Worm (Caenorhabditis elegans): Measurements from ENCODE around the gene T01C3.3.
A peak's percentile ranks its signal among the peaks of the same experiment; 100 is the strongest.

Gene T01C3.3

DNA sequence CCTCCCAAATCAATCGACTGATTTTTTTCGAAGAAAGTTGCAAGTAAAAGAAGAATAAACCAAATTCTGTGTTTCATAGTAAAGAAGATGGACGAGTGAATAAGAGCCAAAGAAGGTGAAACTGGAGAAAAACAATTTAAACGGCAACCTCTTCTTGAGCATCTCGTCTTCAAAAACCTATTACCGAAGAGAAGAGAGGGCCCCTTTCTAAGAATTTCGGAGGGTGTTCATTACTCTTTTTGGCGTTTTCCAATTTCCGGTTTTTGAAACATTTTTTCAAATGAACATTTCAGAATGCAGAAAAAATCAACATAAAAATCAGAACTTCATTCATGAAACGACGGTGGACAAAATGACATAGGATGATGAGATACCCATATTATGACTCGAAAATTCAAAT, 19.1 kb upstream of the T01C3.3 start, which contains the start of gene nmr-2:
Gene nmr-2 (minus strand): TSS at position 101 of the 400 bp plus-strand sequence.
- TF ChIP-seq lsy-2 (tag; optimal IDR thresholded peaks at IDR 0.05) (no peak), zag-1 (tag; optimal IDR thresholded peaks at IDR 0.05) (no peak)

ce11 chrV:15004800-15005199, 12.3 kb upstream of the T01C3.3 start, which contains the start of gene hrde-2:
Gene hrde-2, plus strand, starts transcription at chrV:15005100.
- TF ChIP-seq skn-1 (tag; optimal IDR thresholded peaks at IDR 0.05) (no peak), peb-1 (tag; optimal IDR thresholded peaks at IDR 0.05) (no peak), elt-1 (tag; optimal IDR thresholded peaks at IDR 0.05) (no peak), nhr-10 (tag; optimal IDR thresholded peaks at IDR 0.05) (no peak), ama-1 (optimal IDR thresholded peaks at IDR 0.05) (no peak), lsy-2 (tag; optimal IDR thresholded peaks at IDR 0.05) (no peak), elt-3 (tag; optimal IDR thresholded peaks at IDR 0.05) (no peak), nhr-23 (tag; optimal IDR thresholded peaks at IDR 0.05) (no peak), aly-2 (tag; optimal IDR thresholded peaks at IDR 0.05) (no peak), ceh-82 (tag; optimal IDR thresholded peaks at IDR 0.05) (no peak), sem-4 (tag; optimal IDR thresholded peaks at IDR 0.05) (no peak), nhr-237 (tag; optimal IDR thresholded peaks at IDR 0.05) (no peak), unc-55 (GFP tag; optimal IDR thresholded peaks at IDR 0.05) (no peak), R02D3.7 (tag; optimal IDR thresholded peaks at IDR 0.05) (no peak), nhr-129 (tag; optimal IDR thresholded peaks at IDR 0.05) (no peak), snpc-4 (tag; optimal IDR thresholded peaks at IDR 0.05) (no peak), nhr-12 (tag; optimal IDR thresholded peaks at IDR 0.05) (no peak), nhr-6 (tag; optimal IDR thresholded peaks at IDR 0.05) (no peak), ztf-11 (tag; optimal IDR thresholded peaks at IDR 0.05) (no peak)

- TF ChIP-seq snpc-4 (tag; optimal IDR thresholded peaks at IDR 0.05) (peak; percentile 83), nhr-237 (tag; optimal IDR thresholded peaks at IDR 0.05) (no peak), mab-5 (tag; optimal IDR thresholded peaks at IDR 0.05) (peak; percentile 90), lin-11 (tag; optimal IDR thresholded peaks at IDR 0.05) (peak; percentile 86), ztf-11 (tag; optimal IDR thresholded peaks at IDR 0.05) (no peak), gmeb-1 (tag; optimal IDR thresholded peaks at IDR 0.05) (peak; percentile 89), C34F6.9 (tag; optimal IDR thresholded peaks at IDR 0.05) (peak; percentile 93), ztf-4 (tag; optimal IDR thresholded peaks at IDR 0.05) (peak; percentile 70), unc-39 (tag; optimal IDR thresholded peaks at IDR 0.05) (no peak), aly-2 (tag; optimal IDR thresholded peaks at IDR 0.05) (no peak), nhr-21 (tag; optimal IDR thresholded peaks at IDR 0.05) (peak; percentile 84), nhr-77 (tag; optimal IDR thresholded peaks at IDR 0.05) (peak; percentile 21), R02D3.7 (tag; optimal IDR thresholded peaks at IDR 0.05) (peak; percentile 68), fos-1 (tag; optimal IDR thresholded peaks at IDR 0.05) (peak; percentile 69), sma-3 (GFP tag; optimal IDR thresholded peaks at IDR 0.05) (peak; percentile 95), nhr-129 (tag; optimal IDR thresholded peaks at IDR 0.05) (peak; percentile 96), nhr-10 (tag; optimal IDR thresholded peaks at IDR 0.05) (no peak), mbf-1 (tag; optimal IDR thresholded peaks at IDR 0.05) (no peak), F13H6.1 (tag; optimal IDR thresholded peaks at IDR 0.05) (peak; percentile 92), crh-2 (tag; optimal IDR thresholded peaks at IDR 0.05) (peak; percentile 87), lin-13 (GFP tag; optimal IDR thresholded peaks at IDR 0.05) (peak; percentile 89), blmp-1 (tag; optimal IDR thresholded peaks at IDR 0.05; ENCODE audit: insufficient read depth) (peak; percentile 39), mdl-1 (tag; optimal IDR thresholded peaks at IDR 0.05) (peak in 1 of 2 experiments; percentile 33), sma-9 (GFP tag; optimal IDR thresholded peaks at IDR 0.05) (peak; percentile 93), sma-9 (tag; optimal IDR thresholded peaks at IDR 0.05) (no peak), nhr-6 (tag; optimal IDR thresholded peaks at IDR 0.05) (no peak), lsy-2 (tag; optimal IDR thresholded peaks at IDR 0.05) (peak; percentile 91 to 98), skn-1 (tag; optimal IDR thresholded peaks at IDR 0.05) (no peak), unc-62 (GFP tag; optimal IDR thresholded peaks at IDR 0.05) (no peak), elt-1 (tag; optimal IDR thresholded peaks at IDR 0.05) (no peak), zag-1 (tag; optimal IDR thresholded peaks at IDR 0.05) (peak; percentile 83), sem-4 (tag; optimal IDR thresholded peaks at IDR 0.05) (peak; percentile 82), unc-55 (GFP tag; optimal IDR thresholded peaks at IDR 0.05) (peak; percentile 93), ZK546.5 (tag; optimal IDR thresholded peaks at IDR 0.05) (peak; percentile 45), peb-1 (tag; optimal IDR thresholded peaks at IDR 0.05) (no peak), lin-39 (tag; optimal IDR thresholded peaks at IDR 0.05) (no peak), nhr-12 (tag; optimal IDR thresholded peaks at IDR 0.05) (no peak), ceh-82 (tag; optimal IDR thresholded peaks at IDR 0.05) (peak; percentile 15), alr-1 (tag; optimal IDR thresholded peaks at IDR 0.05) (no peak), ceh-16 (tag; optimal IDR thresholded peaks at IDR 0.05) (peak; percentile 38), dmd-4 (tag; optimal IDR thresholded peaks at IDR 0.05) (no peak), elt-3 (tag; optimal IDR thresholded peaks at IDR 0.05) (no peak), egl-27 (tag; optimal IDR thresholded peaks at IDR 0.05) (peak; percentile 77), nhr-11 (tag; optimal IDR thresholded peaks at IDR 0.05) (peak; percentile 26), ztf-1 (GFP tag; conservative IDR thresholded peaks at IDR 0.05) (no peak), ama-1 (optimal IDR thresholded peaks at IDR 0.05) (no peak), nhr-25 (tag; optimal IDR thresholded peaks at IDR 0.05) (peak; percentile 91)
Observed at ce11 chrV:15002184-15002690, 9.8 kb upstream of the T01C3.3 start, which contains the start of the genes fib-1 and mut-15. Gene fib-1, minus strand, starts transcription at chrV:15002223. Gene mut-15, plus strand, starts transcription at chrV:15002543.
